Fruit fly (Drosophila melanogaster) whole organism, wandering third instar larva: ENCODE measurements around the gene CG2120.

Experiments used
- Dfd ChIP-seq: fragments of >200 bp; optimal IDR thresholded peaks from 2 replicates; lab custom pipeline; 2017; ENCODE audit warnings: missing biosample characterization, missing genetic modification characterization
- GATAd ChIP-seq: sonication (Bioruptor generic); optimal IDR thresholded peaks from 2 replicates; lab custom pipeline; 2016; ENCODE audit warnings: missing biosample characterization, missing genetic modification characterization
- OdsH ChIP-seq: fragments of 200-800 bp; sonication (Bioruptor generic); optimal IDR thresholded peaks from 2 replicates; lab custom pipeline; 2016; ENCODE audit warnings: missing biosample characterization, mild to moderate bottlenecking, missing genetic modification characterization
- ey ChIP-seq: fragments of 200-800 bp; sonication (Bioruptor generic); optimal IDR thresholded peaks from 2 replicates; lab custom pipeline; 2016; ENCODE audit warnings: missing biosample characterization, missing genetic modification characterization
- lola ChIP-seq: fragments of >200 bp; optimal IDR thresholded peaks from 2 replicates; lab custom pipeline; 2017; ENCODE audit warnings: missing biosample characterization, missing genetic modification characterization
- sage ChIP-seq: fragments of 200-800 bp; sonication (Bioruptor generic); optimal IDR thresholded peaks from 2 replicates; lab custom pipeline; 2016; ENCODE audit warnings: missing biosample characterization, mild to moderate bottlenecking, missing genetic modification characterization
- woc ChIP-seq: sonication (Bioruptor generic); optimal IDR thresholded peaks from 2 replicates; lab custom pipeline; 2016; ENCODE audit warnings: missing biosample characterization, mild to moderate bottlenecking, missing genetic modification characterization

dm6 chrX:8140707-8141106 lies 5.1 kb downstream of the CG2120 start:
- TF ChIP-seq ey (GFP tag; lab: Kevin White, UChicago) (no peak), OdsH (GFP tag; lab: Kevin White, UChicago) (no peak), Dfd (no peak), sage (GFP tag; lab: Kevin White, UChicago) (no peak), GATAd (GFP tag; lab: Kevin White, UChicago) (no peak), woc (no peak), lola (no peak)
